Worm (Caenorhabditis elegans) whole organism, mixed stage, embryonic: ENCODE results near the gene spe-29.

Source experiments
- M03D4.4 ChIP-seq: sonication (generic microtip); optimal IDR thresholded peaks from 2 replicates; lab custom pipeline; 2017; ENCODE audit warnings: mild to moderate bottlenecking, missing genetic modification characterization, missing compliant biosample characterization
- blmp-1 ChIP-seq: fragments of 150-350 bp; optimal IDR thresholded peaks from 2 replicates; lab custom pipeline; 2014; ENCODE audit warnings: missing biosample characterization, missing genetic modification characterization
- elt-1 ChIP-seq: sonication (generic microtip); optimal IDR thresholded peaks from 2 replicates; lab custom pipeline; 2017; ENCODE audit warnings: missing genetic modification characterization, mild to moderate bottlenecking, missing compliant biosample characterization, antibody characterized with exemption, moderate library complexity, borderline replicate concordance; ENCODE audit not compliant: insufficient read depth
- unc-39 ChIP-seq: fragments of 150-350 bp; optimal IDR thresholded peaks from 2 replicates; lab custom pipeline; 2014; ENCODE audit warnings: missing biosample characterization, missing genetic modification characterization
- unc-62 ChIP-seq: fragments of 150-350 bp; optimal IDR thresholded peaks from 2 replicates; lab custom pipeline; 2014; ENCODE audit warnings: missing biosample characterization, missing genetic modification reagents, missing genetic modification characterization

DNA sequence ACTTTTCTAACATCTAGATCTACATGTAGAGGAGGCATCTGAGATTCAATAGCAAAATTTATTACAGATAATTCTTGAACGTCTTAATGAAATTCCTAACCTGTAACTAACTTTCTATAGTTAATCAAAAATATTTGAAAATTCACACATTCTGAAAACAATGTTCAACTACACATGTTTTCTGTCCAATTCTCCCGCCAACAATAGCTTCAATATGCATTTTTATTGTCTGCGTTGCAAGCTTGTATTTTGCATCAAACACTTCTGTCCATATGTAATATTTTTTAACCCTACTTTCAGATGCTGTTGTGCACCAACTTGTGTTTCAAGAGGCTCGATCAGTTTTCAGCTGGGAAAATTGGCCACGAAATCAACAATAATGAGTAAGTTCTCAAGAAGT is 35.0 kb upstream of the spe-29 start, which contains the start of gene tbc-3:
- TF ChIP-seq unc-62 (GFP tag; lab: Kevin White, UChicago) (no peak), M03D4.4 (tag; lab: Kevin White, UChicago) (no peak), blmp-1 (tag; lab: Kevin White, UChicago) (no peak), elt-1 (tag; lab: Kevin White, UChicago) (no peak), unc-39 (tag; lab: Kevin White, UChicago) (no peak)
